Worm (Caenorhabditis elegans) whole organism, young adult: ENCODE data around the gene C34E7.3.

Source experiments
- B0019.2 ChIP-seq: fragments of 200-800 bp; sonication (Bioruptor generic); conservative IDR thresholded peaks from 2 replicates; pipeline ENCODE4 v1.3.6; 2022; ENCODE audit warnings: missing genetic modification reagents, missing genetic modification characterization, missing compliant biosample characterization
- B0035.1 ChIP-seq: sonication (generic microtip); optimal IDR thresholded peaks from 2 replicates; lab custom pipeline; 2016; ENCODE audit warnings: missing genetic modification characterization, mild to moderate bottlenecking, missing compliant biosample characterization, missing genotype, missing genetic modification reagents
- C17E4.6 ChIP-seq: fragments of 200-800 bp; sonication (Bioruptor generic); IDR thresholded peaks from 2 replicates; pipeline ENCODE4 v1.3.6; 2022; ENCODE audit warnings: missing genetic modification reagents, missing genetic modification characterization, missing compliant biosample characterization
- K11D2.4 ChIP-seq: fragments of 200-800 bp; sonication (Bioruptor generic); IDR thresholded peaks from 2 replicates; pipeline ENCODE4 v1.3.6; 2022; ENCODE audit warnings: missing genetic modification reagents, missing genetic modification characterization, missing compliant biosample characterization
- K12H6.12 ChIP-seq: fragments of 200-800 bp; sonication (Bioruptor generic); optimal IDR thresholded peaks from 2 replicates; lab custom pipeline; 2018; ENCODE audit warnings: mild to moderate bottlenecking, missing genetic modification characterization, missing compliant biosample characterization
- Y95B8A.8 ChIP-seq: fragments of 200-800 bp; sonication (Bioruptor generic); IDR thresholded peaks from 2 replicates; pipeline ENCODE4 v1.3.6; 2022; ENCODE audit warnings: missing genetic modification reagents, missing genetic modification characterization, missing compliant biosample characterization
- atf-7 ChIP-seq: sonication (generic microtip); optimal IDR thresholded peaks from 2 replicates; lab custom pipeline; 2017; ENCODE audit warnings: mild to moderate bottlenecking, missing genetic modification characterization, missing compliant biosample characterization
- athp-1 ChIP-seq: sonication (generic microtip); optimal IDR thresholded peaks from 2 replicates; lab custom pipeline; 2017; ENCODE audit warnings: mild to moderate bottlenecking, missing genetic modification characterization, missing compliant biosample characterization
- attf-6 ChIP-seq: fragments of 200-800 bp; sonication (Bioruptor generic); IDR thresholded peaks from 2 replicates; pipeline ENCODE4 v1.3.6; 2022; ENCODE audit warnings: missing genetic modification reagents, missing genetic modification characterization, missing compliant biosample characterization
- ccch-3 ChIP-seq: fragments of 200-800 bp; sonication (Bioruptor generic); optimal IDR thresholded peaks from 2 replicates; lab custom pipeline; 2018; ENCODE audit warnings: mild to moderate bottlenecking, missing genetic modification characterization, missing compliant biosample characterization
- cebp-1 ChIP-seq, 2 experiments: fragments of 200-800 bp in 1 of 2; sonication (Bioruptor generic) in 1 of 2; sonication (generic microtip) in 1 of 2; IDR thresholded peaks in 1 of 2; optimal IDR thresholded peaks in 1 of 2; 2 replicates each; pipeline versions ENCODE4 v1.3.6 to Lab custom; 2017 to 2022; ENCODE audit warnings: missing compliant biosample characterization in 2 of 2, missing genetic modification characterization in 2 of 2, mild to moderate bottlenecking in 1 of 2, missing genetic modification reagents in 1 of 2, moderate library complexity in 1 of 2
- cebp-2 ChIP-seq: fragments of 200-800 bp; sonication (Bioruptor generic); IDR thresholded peaks from 2 replicates; pipeline ENCODE4 v1.3.6; 2022; ENCODE audit warnings: missing genetic modification characterization, missing compliant biosample characterization
- die-1 ChIP-seq: sonication (generic microtip); optimal IDR thresholded peaks from 2 replicates; lab custom pipeline; 2016; ENCODE audit warnings: missing genotype, mild to moderate bottlenecking, missing genetic modification characterization, missing compliant biosample characterization
- dox-1 ChIP-seq: fragments of 200-800 bp; sonication (Bioruptor generic); IDR thresholded peaks from 2 replicates; pipeline ENCODE4 v1.3.6; 2022; ENCODE audit warnings: missing genetic modification reagents, missing genetic modification characterization, missing compliant biosample characterization
- dpff-1 ChIP-seq: sonication (generic microtip); optimal IDR thresholded peaks from 2 replicates; lab custom pipeline; 2017; ENCODE audit warnings: mild to moderate bottlenecking, missing genetic modification characterization, missing compliant biosample characterization
- efl-1 ChIP-seq: fragments of 150-350 bp; optimal IDR thresholded peaks from 2 replicates; lab custom pipeline; 2014; ENCODE audit warnings: missing biosample characterization, missing genetic modification reagents, missing genetic modification characterization
- egl-44 ChIP-seq: fragments of 200-800 bp; sonication (Bioruptor generic); IDR thresholded peaks from 2 replicates; pipeline ENCODE4 v1.3.6; 2022; ENCODE audit warnings: missing genetic modification reagents, missing genetic modification characterization, missing compliant biosample characterization
- egrh-3 ChIP-seq: fragments of 200-800 bp; sonication (Bioruptor generic); IDR thresholded peaks from 2 replicates; pipeline ENCODE4 v1.3.6; 2022; ENCODE audit warnings: missing genetic modification reagents, missing genetic modification characterization, missing compliant biosample characterization
- fkh-3 ChIP-seq: sonication (generic microtip); optimal IDR thresholded peaks from 2 replicates; lab custom pipeline; 2016; ENCODE audit warnings: mild to moderate bottlenecking, missing genetic modification characterization, missing compliant biosample characterization
- gei-17 ChIP-seq: fragments of 200-800 bp; sonication (Bioruptor generic); optimal IDR thresholded peaks from 2 replicates; lab custom pipeline; 2018; ENCODE audit warnings: mild to moderate bottlenecking, missing genetic modification characterization, missing compliant biosample characterization
- hmg-20 ChIP-seq: fragments of 200-800 bp; sonication (Bioruptor generic); IDR thresholded peaks from 2 replicates; pipeline ENCODE4 v1.3.6; 2022; ENCODE audit warnings: missing genetic modification reagents, missing genetic modification characterization, missing compliant biosample characterization
- hrde-1 ChIP-seq: sonication (generic microtip); optimal IDR thresholded peaks from 2 replicates; lab custom pipeline; 2016; ENCODE audit warnings: missing genetic modification characterization, mild to moderate bottlenecking, missing compliant biosample characterization, moderate library complexity, missing genotype, missing genetic modification reagents, borderline replicate concordance
- lag-1 ChIP-seq: fragments of 200-800 bp; sonication (Bioruptor generic); IDR thresholded peaks from 2 replicates; pipeline ENCODE4 v1.3.6; 2022; ENCODE audit warnings: missing genetic modification reagents, missing genetic modification characterization, missing compliant biosample characterization
- let-607 ChIP-seq, 2 experiments: fragments of 200-800 bp in 1 of 2; sonication (Bioruptor generic) in 1 of 2; sonication (generic microtip) in 1 of 2; optimal IDR thresholded peaks; 2 replicates each; lab custom pipeline; 2016 to 2018; ENCODE audit warnings: mild to moderate bottlenecking in 2 of 2, missing compliant biosample characterization in 2 of 2, missing genetic modification characterization in 2 of 2, moderate library complexity in 2 of 2, missing genotype in 1 of 2
- lin-35 ChIP-seq, 3 experiments: fragments of 150-350 bp in 2 of 3; sonication (generic microtip) in 1 of 3; optimal IDR thresholded peaks; 2 replicates each; lab custom pipeline; 2014 to 2018; ENCODE audit warnings: missing biosample characterization in 3 of 3, missing genetic modification characterization in 3 of 3, missing genetic modification reagents in 3 of 3
- lin-40 ChIP-seq: sonication (generic microtip); optimal IDR thresholded peaks from 2 replicates; lab custom pipeline; 2016; ENCODE audit warnings: missing genetic modification characterization, mild to moderate bottlenecking, missing compliant biosample characterization, missing genotype, missing genetic modification reagents
- madf-8 ChIP-seq: fragments of 200-800 bp; sonication (Bioruptor generic); conservative IDR thresholded peaks from 2 replicates; pipeline ENCODE4 v1.3.6; 2022; ENCODE audit warnings: missing genetic modification reagents, missing genetic modification characterization, missing compliant biosample characterization
- mcd-1 ChIP-seq: fragments of 200-800 bp; sonication (Bioruptor generic); IDR thresholded peaks from 2 replicates; pipeline ENCODE4 v1.3.6; 2022; ENCODE audit warnings: missing genetic modification reagents, missing genetic modification characterization, missing compliant biosample characterization
- mes-4 ChIP-seq: sonication (generic microtip); optimal IDR thresholded peaks from 2 replicates; lab custom pipeline; 2016; ENCODE audit warnings: missing genotype, missing genetic modification characterization, missing compliant biosample characterization
- nfya-2 ChIP-seq: fragments of 200-800 bp; sonication (Bioruptor generic); IDR thresholded peaks from 2 replicates; pipeline ENCODE4 v1.3.6; 2022; ENCODE audit warnings: missing genetic modification reagents, missing genetic modification characterization, missing compliant biosample characterization
- nfyb-1 ChIP-seq: fragments of 200-800 bp; sonication (Bioruptor generic); IDR thresholded peaks from 2 replicates; pipeline ENCODE4 v1.3.6; 2022; ENCODE audit warnings: missing genetic modification reagents, missing genetic modification characterization, missing compliant biosample characterization
- nhr-90 ChIP-seq: sonication (generic microtip); optimal IDR thresholded peaks from 2 replicates; lab custom pipeline; 2016; ENCODE audit warnings: missing genotype, mild to moderate bottlenecking, missing genetic modification characterization, missing compliant biosample characterization
- rcor-1 ChIP-seq: fragments of 200-800 bp; sonication (Bioruptor generic); IDR thresholded peaks from 2 replicates; pipeline ENCODE4 v1.3.6; 2022; ENCODE audit warnings: missing genetic modification reagents, missing genetic modification characterization, missing compliant biosample characterization
- repo-1 ChIP-seq: sonication (generic microtip); optimal IDR thresholded peaks from 2 replicates; lab custom pipeline; 2017; ENCODE audit warnings: mild to moderate bottlenecking, missing genetic modification characterization, missing compliant biosample characterization
- rpc-1 ChIP-seq, 2 experiments: fragments of 150-350 bp in 1 of 2; sonication (generic microtip) in 1 of 2; optimal IDR thresholded peaks; 2 replicates each; lab custom pipeline; 2014 to 2018; ENCODE audit warnings: missing biosample characterization in 1 of 2, missing genetic modification characterization in 1 of 2, missing genetic modification reagents in 1 of 2, missing genotype in 1 of 2
- snpc-1.3 ChIP-seq: sonication (generic microtip); optimal IDR thresholded peaks from 2 replicates; lab custom pipeline; 2017; ENCODE audit warnings: missing genetic modification characterization, mild to moderate bottlenecking, missing compliant biosample characterization, antibody characterized with exemption, moderate library complexity, missing genotype, missing genetic modification reagents; ENCODE audit not compliant: insufficient read depth
- somi-1 ChIP-seq: fragments of 200-800 bp; sonication (Bioruptor generic); optimal IDR thresholded peaks from 2 replicates; lab custom pipeline; 2018; ENCODE audit warnings: mild to moderate bottlenecking, missing genetic modification characterization, missing compliant biosample characterization
- sptf-2 ChIP-seq: fragments of 200-800 bp; sonication (Bioruptor generic); optimal IDR thresholded peaks from 2 replicates; lab custom pipeline; 2018; ENCODE audit warnings: mild to moderate bottlenecking, missing genetic modification characterization, missing compliant biosample characterization
- tbp1 ChIP-seq: fragments of 200-800 bp; sonication (Bioruptor generic); optimal IDR thresholded peaks from 2 replicates; lab custom pipeline; 2018; ENCODE audit warnings: mild to moderate bottlenecking, missing genetic modification characterization, missing compliant biosample characterization
- xnd-1 ChIP-seq: sonication (generic microtip); optimal IDR thresholded peaks from 2 replicates; lab custom pipeline; 2016; ENCODE audit warnings: missing genotype, missing genetic modification reagents, missing genetic modification characterization, missing compliant biosample characterization
- zfh-2 ChIP-seq: fragments of 200-800 bp; sonication (Bioruptor generic); conservative IDR thresholded peaks from 2 replicates; pipeline ENCODE4 v1.3.6; 2022; ENCODE audit warnings: missing genetic modification reagents, missing genetic modification characterization, missing compliant biosample characterization
- ztf-6 ChIP-seq: fragments of 200-800 bp; sonication (Bioruptor generic); IDR thresholded peaks from 2 replicates; pipeline ENCODE4 v1.3.6; 2022; ENCODE audit warnings: missing genetic modification reagents, missing genetic modification characterization, missing compliant biosample characterization

The C34E7.3 gene

DNA sequence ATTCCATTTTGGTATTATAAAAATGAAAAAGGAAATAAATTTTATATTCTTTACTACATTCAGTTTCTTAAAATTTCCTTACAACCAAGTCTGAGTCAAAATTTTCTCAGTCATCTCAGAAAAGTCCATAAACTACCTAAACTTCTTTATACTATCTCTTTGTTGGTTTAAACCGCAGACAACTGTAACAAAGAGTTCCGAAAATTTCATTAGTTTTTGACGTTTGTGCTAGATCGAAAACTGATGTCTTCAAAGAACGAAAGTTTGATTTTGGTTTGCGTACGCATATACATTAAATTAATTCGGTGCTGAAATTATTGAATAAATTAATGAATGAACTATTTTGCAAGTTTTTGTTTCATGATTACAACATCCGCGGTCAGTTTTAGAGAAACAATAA, 28.8 kb downstream of the C34E7.3 start:
- no peak for TF ChIP-seq gei-17 (GFP tag; lab: Kevin White, UChicago)
- TF ChIP-seq egrh-3 (GFP tag; lab: Robert Waterston, UW), result no peak
- no peak for TF ChIP-seq atf-7 (tag; lab: Kevin White, UChicago)
- no peak for TF ChIP-seq ccch-3
- TF ChIP-seq B0035.1 (tag; lab: Kevin White, UChicago), result no peak
- TF ChIP-seq tbp1 (GFP tag; lab: Kevin White, UChicago), result no peak
- no peak for TF ChIP-seq egl-44

- TF ChIP-seq hrde-1 (tag; lab: Kevin White, UChicago), result no peak
- no peak for TF ChIP-seq xnd-1 (tag; lab: Kevin White, UChicago)
- TF ChIP-seq dpff-1 (tag; lab: Kevin White, UChicago), result no peak
- TF ChIP-seq nfyb-1 (GFP tag; lab: Robert Waterston, UW), result no peak
- TF ChIP-seq, all 124 proteins: peak for 0
Measured at ce11 chrX:12965163-12965562, 35.1 kb downstream of the C34E7.3 start, which contains the start of gene frpr-2. Gene frpr-2, plus strand, starts transcription at chrX:12965463.

DNA sequence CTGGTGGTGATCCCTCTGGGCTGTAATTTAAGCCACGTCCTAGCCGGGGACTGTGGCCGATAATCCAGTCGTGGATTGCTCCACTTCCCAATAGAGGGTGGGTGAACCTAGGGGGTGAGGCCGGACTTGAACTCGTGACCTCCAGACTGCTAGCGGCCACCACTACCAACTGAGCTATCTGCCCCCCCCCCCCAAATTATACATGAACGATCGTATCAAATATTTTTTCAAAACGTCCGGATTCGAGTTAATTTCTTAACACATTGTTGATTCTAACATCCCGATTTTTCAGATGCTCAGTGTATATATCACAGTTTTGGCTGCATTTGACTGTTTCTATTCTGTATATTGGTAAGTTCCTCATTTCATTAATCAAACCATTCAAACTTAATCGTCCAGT, 37.0 kb downstream of the C34E7.3 start:
- TF ChIP-seq rpc-1 (optimal IDR thresholded peaks at IDR 0.05; lab: Kevin White, UChicago) (peak; percentile 3), rpc-1 (tag; optimal IDR thresholded peaks at IDR 0.05; lab: Kevin White, UChicago) (peak; percentile 56)

DNA sequence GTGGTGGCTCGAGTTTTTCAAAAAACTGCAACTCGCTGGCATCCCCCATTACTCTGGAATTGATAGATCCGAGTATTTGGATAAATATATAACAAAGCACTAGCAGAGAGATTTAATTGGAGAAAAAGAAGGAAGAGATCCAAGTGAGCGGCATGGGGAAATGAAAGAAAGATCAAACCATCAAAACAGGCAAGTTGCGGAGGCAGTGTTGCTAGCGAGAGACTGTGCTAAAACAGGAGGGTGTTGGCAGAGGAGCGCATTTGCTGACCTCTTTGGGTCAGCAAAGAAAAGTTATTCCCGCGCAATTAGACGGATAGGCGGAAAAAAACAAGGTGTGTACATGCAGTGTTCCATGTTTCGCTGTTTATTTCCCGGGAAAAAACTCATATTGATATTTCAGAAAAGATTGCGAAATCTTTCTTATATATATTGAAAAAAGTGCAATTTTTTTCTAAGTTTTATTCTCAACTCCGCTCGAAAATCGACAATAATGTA, 45.6 kb downstream of the C34E7.3 start, which contains the start of gene ppk-3:
TSS of gene ppk-3 (minus strand) at position 51 of the 495 bp plus-strand sequence.
- TF ChIP-seq nfya-2 (no peak), athp-1 (no peak), sptf-2 (no peak), lin-35 (GFP tag; optimal IDR thresholded peaks at IDR 0.05; lab: Kevin White, UChicago) (no peak), madf-8 (GFP tag; lab: Robert Waterston, UW) (no peak), fkh-3 (no peak), let-607 (tag; optimal IDR thresholded peaks at IDR 0.05; lab: Kevin White, UChicago) (no peak), rcor-1 (GFP tag; lab: Robert Waterston, UW) (0 out of 2 replicates have a peak, but pooled peaks have one; percentile 25), C17E4.6 (GFP tag; lab: Robert Waterston, UW) (no peak), lin-40 (tag; lab: Kevin White, UChicago) (peak; percentile 67), somi-1 (GFP tag; lab: Kevin White, UChicago) (no peak), die-1 (no peak), K11D2.4 (GFP tag; lab: Robert Waterston, UW) (0 out of 2 replicates have a peak, but pooled peaks have one; percentile 27), ztf-6 (GFP tag; lab: Robert Waterston, UW) (0 out of 2 replicates have a peak, but pooled peaks have one; percentile 58), B0019.2 (no peak), snpc-1.3 (no peak), mes-4 (no peak), hmg-20 (GFP tag; lab: Robert Waterston, UW) (no peak), lag-1 (GFP tag; lab: Robert Waterston, UW) (no peak), egrh-3 (GFP tag; lab: Robert Waterston, UW) (no peak), efl-1 (GFP tag; lab: Kevin White, UChicago) (peak; percentile 62), mcd-1 (GFP tag; lab: Robert Waterston, UW) (peak; percentile 97), cebp-1 (GFP tag; IDR thresholded peaks at IDR 0.05; lab: Robert Waterston, UW) (peak; percentile 36; the same call in 1 of the 2 replicates), cebp-1 (tag; optimal IDR thresholded peaks at IDR 0.05; lab: Kevin White, UChicago) (peak; percentile 92), zfh-2 (peak; percentile 55; the same call in 1 of the 2 replicates), nhr-90 (no peak), attf-6 (no peak), repo-1 (tag; lab: Kevin White, UChicago) (no peak), cebp-2 (no peak), dox-1 (GFP tag; lab: Robert Waterston, UW) (peak; percentile 72), Y95B8A.8 (GFP tag; lab: Robert Waterston, UW) (no peak), gei-17 (GFP tag; lab: Kevin White, UChicago) (peak; percentile 10), K12H6.12 (tag; lab: Kevin White, UChicago) (peak; percentile 32)
